Worm (Caenorhabditis elegans) whole organism, L2 larva: ENCODE data around the gene F44G4.3.

Experiments
- ama-1 ChIP-seq: fragments of 150-350 bp; optimal IDR thresholded peaks from 2 replicates; lab custom pipeline; 2018; ENCODE audit warnings: inconsistent platforms
- mdl-1 ChIP-seq, 2 experiments: fragments of 150-350 bp in 1 of 2; sonication (generic microtip) in 1 of 2; optimal IDR thresholded peaks; 2 replicates each; lab custom pipeline; 2017; ENCODE audit warnings: missing biosample characterization in 2 of 2, missing genetic modification characterization in 2 of 2
- snpc-4 ChIP-seq: fragments of 150-350 bp; optimal IDR thresholded peaks from 2 replicates; lab custom pipeline; 2014; ENCODE audit warnings: missing biosample characterization, missing genetic modification characterization

DNA sequence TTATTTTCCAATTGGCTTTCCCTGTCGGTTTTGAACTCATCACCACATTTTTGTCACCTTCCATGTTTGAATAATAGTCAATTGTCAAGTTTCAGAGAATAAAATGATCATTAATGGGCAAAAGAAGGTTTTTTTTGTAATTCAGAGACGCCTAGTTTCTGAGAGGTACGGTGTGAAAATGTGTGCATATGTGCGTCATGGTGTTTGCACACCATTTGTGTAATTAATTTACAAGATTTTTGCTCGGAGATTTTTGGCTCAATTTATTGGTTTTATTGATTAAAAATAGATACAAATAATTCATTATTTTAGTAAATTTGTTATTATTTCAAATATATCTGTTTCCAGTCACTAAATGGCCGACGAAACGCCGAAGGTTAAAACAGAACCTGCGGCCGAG lies at the start of gene F44G4.3, which contains the start of gene tdp-1:
- TF ChIP-seq ama-1 (lab: Kevin White, UChicago) (no peak), snpc-4 (tag; lab: Kevin White, UChicago) (no peak), mdl-1 (tag; optimal IDR thresholded peaks at IDR 0.05; lab: Kevin White, UChicago) (no peak)
